Worm (Caenorhabditis elegans): ENCODE measurements around the gene cyb-1.

Gene cyb-1

ce11 chrIV:10766071-10766470, 31.1 kb downstream of the cyb-1 start:
- TF ChIP-seq efl-1 (optimal IDR thresholded peaks at IDR 0.05) (no peak), efl-1 (GFP tag; optimal IDR thresholded peaks at IDR 0.05 in 1 of 2) (peak in 1 of 2 experiments; percentile 4), ces-1 (GFP tag; optimal IDR thresholded peaks at IDR 0.05) (no peak)

DNA sequence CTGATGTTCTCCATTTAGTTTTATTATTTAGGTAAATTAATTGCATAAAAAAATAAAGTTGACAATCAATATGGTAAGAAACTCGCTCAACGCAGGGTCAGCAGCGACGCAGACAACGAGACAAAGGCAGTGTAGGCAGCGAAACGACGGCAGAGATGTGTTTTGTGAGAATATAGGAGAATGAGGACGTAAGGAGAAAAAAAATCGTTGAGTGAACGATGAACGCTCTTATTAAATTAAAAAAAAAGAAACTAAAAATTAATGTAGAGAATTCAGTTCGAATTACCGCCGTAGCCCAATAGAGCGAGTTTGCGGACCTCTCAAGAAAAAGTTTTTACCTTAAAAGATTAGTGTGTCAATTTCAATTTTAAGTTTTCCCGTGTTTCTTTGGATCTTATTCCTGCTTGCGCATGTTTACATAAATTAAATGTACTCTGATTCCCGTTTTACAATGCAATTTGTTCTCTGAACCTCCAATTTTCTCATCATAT, 33.2 kb downstream of the cyb-1 start, which contains the start of gene T25B9.8:
Gene T25B9.8 (minus strand): TSS at position 51 of the 491 bp plus-strand sequence.
- TF ChIP-seq egl-27 (tag; optimal IDR thresholded peaks at IDR 0.05), result no peak
- TF ChIP-seq nhr-28 (tag; optimal IDR thresholded peaks at IDR 0.05), result no peak
- TF ChIP-seq tbx-2 (tag; optimal IDR thresholded peaks at IDR 0.05), result no peak
- peak; percentile 19 for TF ChIP-seq lin-14 (GFP tag; optimal IDR thresholded peaks at IDR 0.05)
- TF ChIP-seq jun-1 (tag; optimal IDR thresholded peaks at IDR 0.05), result no peak
- TF ChIP-seq mef-2 (tag; optimal IDR thresholded peaks at IDR 0.05), result no peak
- peak; percentile 1 to 44 for TF ChIP-seq lin-35 (GFP tag; optimal IDR thresholded peaks at IDR 0.05)
- no peak for TF ChIP-seq irx-1 (tag; optimal IDR thresholded peaks at IDR 0.05)
- no peak for TF ChIP-seq mdl-1 (tag; optimal IDR thresholded peaks at IDR 0.05)
- no peak for TF ChIP-seq alr-1 (tag; optimal IDR thresholded peaks at IDR 0.05; ENCODE audit: borderline replicate concordance)
- peak in 1 of 2 experiments; percentile 42 for TF ChIP-seq efl-1 (optimal IDR thresholded peaks at IDR 0.05)
- peak; percentile 61 to 93 for TF ChIP-seq efl-1 (GFP tag; optimal IDR thresholded peaks at IDR 0.05 in 1 of 2)
- no peak for TF ChIP-seq xbp-1 (tag; optimal IDR thresholded peaks at IDR 0.05)
- TF ChIP-seq dsc-1 (tag; optimal IDR thresholded peaks at IDR 0.05), result no peak
- peak in 1 of 2 experiments; percentile 18 for TF ChIP-seq lsy-2 (tag; optimal IDR thresholded peaks at IDR 0.05)
- peak in 2 of 3 experiments; percentile 40 to 58 for TF ChIP-seq dpl-1 (GFP tag; optimal IDR thresholded peaks at IDR 0.05)
- no peak for TF ChIP-seq nhr-237 (tag; optimal IDR thresholded peaks at IDR 0.05)
- TF ChIP-seq hpl-2 (GFP tag; optimal IDR thresholded peaks at IDR 0.05), result no peak
- no peak for TF ChIP-seq swsn-7 (tag; optimal IDR thresholded peaks at IDR 0.05)
- TF ChIP-seq ceh-63 (GFP tag; optimal IDR thresholded peaks at IDR 0.05), result no peak
- TF ChIP-seq aly-2 (tag; optimal IDR thresholded peaks at IDR 0.05), result no peak
- peak; percentile 23 for TF ChIP-seq rnt-1 (tag; optimal IDR thresholded peaks at IDR 0.05)
- TF ChIP-seq ceh-90 (tag; optimal IDR thresholded peaks at IDR 0.05), result no peak
- no peak for TF ChIP-seq nhr-47 (tag; optimal IDR thresholded peaks at IDR 0.05)
- TF ChIP-seq zip-4 (GFP tag; optimal IDR thresholded peaks at IDR 0.05), result no peak
- TF ChIP-seq efl-3 (GFP tag; optimal IDR thresholded peaks at IDR 0.05), result no peak
- no peak for TF ChIP-seq ceh-82 (tag; optimal IDR thresholded peaks at IDR 0.05)
- no peak for TF ChIP-seq ama-1 (optimal IDR thresholded peaks at IDR 0.05)
- no peak for TF ChIP-seq elt-3 (tag; optimal IDR thresholded peaks at IDR 0.05)
- TF ChIP-seq nhr-11 (tag; optimal IDR thresholded peaks at IDR 0.05), result no peak
- TF ChIP-seq C04F5.9 (tag; optimal IDR thresholded peaks at IDR 0.05), result no peak
- TF ChIP-seq C34B4.2 (tag; optimal IDR thresholded peaks at IDR 0.05), result no peak
- TF ChIP-seq nhr-71 (tag; optimal IDR thresholded peaks at IDR 0.05), result no peak

ce11 chrIV:10769353-10769752, 34.3 kb downstream of the cyb-1 start, which contains the start of gene T25B9.9:
Gene T25B9.9 (plus strand): TSS chrIV:10769653.
- no peak for TF ChIP-seq ceh-90 (tag; optimal IDR thresholded peaks at IDR 0.05)
- no peak for TF ChIP-seq nhr-85 (tag)
- no peak for TF ChIP-seq snu-23 (GFP tag; optimal IDR thresholded peaks at IDR 0.05)
- no peak for TF ChIP-seq nhr-71 (tag; optimal IDR thresholded peaks at IDR 0.05)
- no peak for TF ChIP-seq ztf-11 (tag; optimal IDR thresholded peaks at IDR 0.05)
- no peak for TF ChIP-seq F16B12.6 (tag; optimal IDR thresholded peaks at IDR 0.05)
- no peak for TF ChIP-seq nhr-47 (tag; optimal IDR thresholded peaks at IDR 0.05)
- no peak for TF ChIP-seq fkh-8 (tag; optimal IDR thresholded peaks at IDR 0.05)
- no peak for TF ChIP-seq lin-13 (GFP tag; optimal IDR thresholded peaks at IDR 0.05)
- TF ChIP-seq xbp-1 (tag; optimal IDR thresholded peaks at IDR 0.05), result no peak
- TF ChIP-seq unc-130 (tag; optimal IDR thresholded peaks at IDR 0.05), result no peak
- TF ChIP-seq hpl-2 (GFP tag; optimal IDR thresholded peaks at IDR 0.05), result no peak
- TF ChIP-seq pax-3 (tag; optimal IDR thresholded peaks at IDR 0.05), result no peak
- no peak for TF ChIP-seq hlh-17 (GFP tag; optimal IDR thresholded peaks at IDR 0.05; ENCODE audit: borderline replicate concordance)
- no peak for TF ChIP-seq swsn-7 (tag; optimal IDR thresholded peaks at IDR 0.05)
- TF ChIP-seq egl-27 (tag; optimal IDR thresholded peaks at IDR 0.05), result no peak
- TF ChIP-seq pag-3 (tag; optimal IDR thresholded peaks at IDR 0.05; ENCODE audit: borderline replicate concordance, insufficient read depth), result no peak
- TF ChIP-seq ama-1 (optimal IDR thresholded peaks at IDR 0.05), result no peak
